Fruit fly (Drosophila melanogaster) whole organism, embryonic: ENCODE data around the gene Pvf2.

Experiments used
- br ChIP-seq: fragments of >200 bp; optimal IDR thresholded peaks from 2 replicates; lab custom pipeline; 2017
- oc ChIP-seq: fragments of 200-800 bp; sonication (Bioruptor generic); optimal IDR thresholded peaks from 2 replicates; lab custom pipeline; 2018; ENCODE audit warnings: missing biosample characterization, mild to moderate bottlenecking, missing genetic modification characterization, moderate library complexity

dm6 chr2L:7110318-7110717, 25.9 kb upstream of the Pvf2 start:
- TF ChIP-seq oc (tag; lab: Kevin White, UChicago) (no peak), br (lab: Kevin White, UChicago) (no peak)
